Fruit fly (Drosophila melanogaster) whole organism, larva: ENCODE results near the gene Efhc1.1.

ENCODE experiments used
- noc ChIP-seq: fragments of 200-800 bp; sonication (Bioruptor generic); optimal IDR thresholded peaks from 3 replicates; lab custom pipeline; 2019; ENCODE audit warnings: missing biosample characterization, mild to moderate bottlenecking, missing genetic modification characterization, moderate library complexity

Efhc1.1 gene

dm6 chrX:15783610-15784009 is at the start of gene Efhc1.1:
Gene Efhc1.1, minus strand, starts transcription at chrX:15783710.
- TF ChIP-seq noc (tag; lab: Kevin White, UChicago), result no peak

- no peak for TF ChIP-seq noc (tag; lab: Kevin White, UChicago)
These were observed 38.9 kb upstream of the Efhc1.1 start for dm6 chrX:15822363-15822762.

dm6 chrX:15818608-15819184 is 35.2 kb upstream of the Efhc1.1 start:
- TF ChIP-seq noc (tag; lab: Kevin White, UChicago), result no peak

dm6 chrX:15817823-15818222 is 34.3 kb upstream of the Efhc1.1 start:
- TF ChIP-seq noc (tag; lab: Kevin White, UChicago), result no peak

- TF ChIP-seq noc (tag; lab: Kevin White, UChicago), result no peak
These were observed 33.4 kb upstream of the Efhc1.1 start for dm6 chrX:15816905-15817304.

dm6 chrX:15816127-15816526 is 32.6 kb upstream of the Efhc1.1 start:
- no peak for TF ChIP-seq noc (tag; lab: Kevin White, UChicago)

- no peak for TF ChIP-seq noc (tag; lab: Kevin White, UChicago)
These were observed 31.0 kb upstream of the Efhc1.1 start for dm6 chrX:15814485-15814884.

dm6 chrX:15813224-15813623 is 29.7 kb upstream of the Efhc1.1 start:
- no peak for TF ChIP-seq noc (tag; lab: Kevin White, UChicago)

- no peak for TF ChIP-seq noc (tag; lab: Kevin White, UChicago)
These were observed 29.1 kb upstream of the Efhc1.1 start for dm6 chrX:15812615-15812995.

dm6 chrX:15811666-15812614 is 28.4 kb upstream of the Efhc1.1 start:
- peak; percentile 46 for TF ChIP-seq noc (tag; lab: Kevin White, UChicago)

dm6 chrX:15809255-15809654 is 25.7 kb upstream of the Efhc1.1 start, which contains the start of gene CG8509:
Gene CG8509, plus strand, starts transcription at chrX:15809555.
- TF ChIP-seq noc (tag; lab: Kevin White, UChicago), result no peak

dm6 chrX:15807915-15808314 is 24.4 kb upstream of the Efhc1.1 start:
- no peak for TF ChIP-seq noc (tag; lab: Kevin White, UChicago)

- no peak for TF ChIP-seq noc (tag; lab: Kevin White, UChicago)
These were observed 22.0 kb upstream of the Efhc1.1 start for dm6 chrX:15805523-15805922.

dm6 chrX:15804790-15805189 is 21.3 kb upstream of the Efhc1.1 start:
- no peak for TF ChIP-seq noc (tag; lab: Kevin White, UChicago)

- TF ChIP-seq noc (tag; lab: Kevin White, UChicago), result no peak
These were observed 20.5 kb upstream of the Efhc1.1 start, which contains the start of the genes PGRP-LE and sd for dm6 chrX:15803764-15804563. Gene PGRP-LE, minus strand, starts transcription at chrX:15803880. Gene sd, plus strand, starts transcription at chrX:15804370.
